Worm (Caenorhabditis elegans) whole organism, midembryonic: Measurements from ENCODE around the gene C34F6.10.

Experiments
- T22C8.4 ChIP-seq: fragments of 200-800 bp; sonication (Bioruptor generic); IDR thresholded peaks from 2 replicates; pipeline ENCODE4 v1.3.6; 2022; ENCODE audit warnings: missing genetic modification characterization, missing compliant biosample characterization
- cog-1 ChIP-seq: sonication (generic microtip); optimal IDR thresholded peaks from 2 replicates; lab custom pipeline; 2016; ENCODE audit warnings: missing genetic modification characterization, missing compliant biosample characterization
- flt-1 ChIP-seq: fragments of 200-800 bp; sonication (Bioruptor generic); IDR thresholded peaks from 2 replicates; pipeline ENCODE4 v1.3.6; 2022; ENCODE audit warnings: missing genetic modification characterization, missing compliant biosample characterization
- klf-2 ChIP-seq: fragments of 200-800 bp; sonication (Bioruptor generic); conservative IDR thresholded peaks from 2 replicates; pipeline ENCODE4 v1.3.6; 2022; ENCODE audit warnings: missing genetic modification reagents, missing genetic modification characterization, missing compliant biosample characterization
- med-1 ChIP-seq: sonication (generic microtip); optimal IDR thresholded peaks from 2 replicates; lab custom pipeline; 2017; ENCODE audit warnings: missing genetic modification characterization, mild to moderate bottlenecking, missing compliant biosample characterization, antibody characterized with exemption, missing genetic modification reagents; ENCODE audit not compliant: insufficient read depth
- ztf-23 ChIP-seq: fragments of 200-800 bp; sonication (Bioruptor generic); IDR thresholded peaks from 2 replicates; pipeline ENCODE4 v1.3.6; 2022; ENCODE audit warnings: missing genetic modification reagents, missing genetic modification characterization, missing compliant biosample characterization
- ztf-29 ChIP-seq: fragments of 200-800 bp; sonication (Bioruptor generic); IDR thresholded peaks from 2 replicates; pipeline ENCODE4 v1.3.6; 2022; ENCODE audit warnings: missing genetic modification reagents, missing genetic modification characterization, missing compliant biosample characterization

DNA sequence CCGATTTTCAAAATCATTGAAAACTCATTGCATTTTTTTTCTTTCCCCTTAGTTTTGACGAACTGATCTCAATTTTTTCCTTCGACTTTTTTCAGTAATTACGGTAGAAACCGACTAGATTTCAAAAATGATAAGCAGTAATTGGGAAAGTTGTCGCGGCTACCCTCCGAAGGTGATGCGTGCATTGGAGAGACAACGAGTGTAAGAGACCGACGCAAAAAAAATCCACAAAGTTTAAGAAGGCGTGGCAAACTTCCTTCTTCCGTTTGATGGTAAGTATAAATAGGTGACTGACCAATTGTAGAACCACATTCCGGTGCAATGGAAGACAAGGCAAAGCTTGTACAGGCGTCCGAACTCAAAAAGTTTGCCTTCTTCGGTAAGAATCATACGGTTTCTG lies 41.3 kb downstream of the C34F6.10 start, which contains the start of gene col-178:
- TF ChIP-seq ztf-29 (no peak), cog-1 (tag; lab: Kevin White, UChicago) (no peak), klf-2 (GFP tag; lab: Robert Waterston, UW) (no peak), flt-1 (GFP tag; lab: Robert Waterston, UW) (no peak), ztf-23 (GFP tag; lab: Robert Waterston, UW) (no peak), med-1 (GFP tag; lab: Kevin White, UChicago) (no peak), T22C8.4 (GFP tag; lab: Robert Waterston, UW) (no peak)
